Fruit fly (Drosophila melanogaster): Measurements from ENCODE around the gene Ino80.

dm6 chr3R:19352121-19352520, 50.8 kb downstream of the Ino80 start:
- TF ChIP-seq pan (optimal IDR thresholded peaks at IDR 0.05) (no peak), Dll (optimal IDR thresholded peaks at IDR 0.05) (no peak), CG8478 (optimal IDR thresholded peaks at IDR 0.05) (no peak), psq (optimal IDR thresholded peaks at IDR 0.05) (no peak), EcR (GFP tag; optimal IDR thresholded peaks at IDR 0.05) (no peak)

Measured in whole organism.